Worm (Caenorhabditis elegans) whole organism, L3 larva: Measurements from ENCODE around the gene K09F6.10.
"Not testable (repeated sequence)": the region's sequence is repeated elsewhere in the genome, so short reads cannot be mapped to it uniquely, and the experiment has no call there.

Experiments used
- aly-2 ChIP-seq: fragments of 150-350 bp; optimal IDR thresholded peaks from 2 replicates; lab custom pipeline; 2014; ENCODE audit warnings: missing biosample characterization, missing genetic modification characterization
- ceh-28 ChIP-seq: fragments of 150-350 bp; optimal IDR thresholded peaks from 2 replicates; lab custom pipeline; 2014; ENCODE audit warnings: missing biosample characterization, missing genetic modification reagents, missing genetic modification characterization
- egl-27 ChIP-seq: sonication (generic microtip); optimal IDR thresholded peaks from 4 replicates; lab custom pipeline; 2017; ENCODE audit warnings: missing biosample characterization, missing genetic modification reagents, missing genetic modification characterization
- elt-3 ChIP-seq, 3 experiments: fragments of 150-350 bp in 1 of 3; sonication (generic microtip) in 2 of 3; optimal IDR thresholded peaks; 2 replicates in 2 of 3; 4 replicates in 1 of 3; lab custom pipeline; 2014 to 2017; ENCODE audit warnings: missing biosample characterization in 3 of 3, missing genetic modification characterization in 3 of 3
- pha-4 ChIP-seq: fragments of 150-350 bp; optimal IDR thresholded peaks from 2 replicates; lab custom pipeline; 2014; ENCODE audit warnings: missing biosample characterization, missing genetic modification reagents, missing genetic modification characterization
- unc-62 ChIP-seq: fragments of 150-350 bp; sonication (generic microtip); optimal IDR thresholded peaks from 4 replicates; lab custom pipeline; 2014; ENCODE audit warnings: missing biosample characterization, missing genetic modification reagents, missing genetic modification characterization
- ztf-4 ChIP-seq: fragments of 150-350 bp; optimal IDR thresholded peaks from 2 replicates; lab custom pipeline; 2014; ENCODE audit warnings: missing biosample characterization, missing genetic modification characterization

DNA sequence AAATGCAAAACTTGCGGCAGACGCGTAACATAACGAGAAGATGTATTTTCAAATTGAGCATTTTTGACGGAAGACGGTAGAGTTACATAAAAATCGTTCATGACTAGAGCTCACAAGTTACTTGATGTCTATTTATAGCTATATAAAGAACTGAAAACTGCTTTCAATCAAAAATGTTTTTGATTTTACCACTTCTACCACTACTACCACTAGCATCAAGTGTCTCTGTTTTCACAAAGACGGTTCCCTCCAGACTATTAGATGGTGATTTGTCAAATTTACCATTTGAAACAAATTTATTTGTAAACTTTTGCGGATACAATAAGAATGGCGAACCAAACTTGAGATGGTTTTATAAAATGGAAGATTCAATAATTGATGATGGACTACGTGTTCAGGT lies 6.1 kb downstream of the K09F6.10 start, which contains the start of gene K09F6.9:
- TF ChIP-seq aly-2 (tag; lab: Kevin White, UChicago); ztf-4 (tag; lab: Kevin White, UChicago); pha-4 (tag; lab: Kevin White, UChicago); egl-27; elt-3 (tag; optimal IDR thresholded peaks at IDR 0.05; lab: Kevin White, UChicago); unc-62 (GFP tag; lab: Kevin White, UChicago); ceh-28 (tag; lab: Kevin White, UChicago): not testable (repeated sequence)
